Worm (Caenorhabditis elegans) whole organism, L3 larva: ENCODE data around the gene fbxb-95.

Source experiments
- ceh-16 ChIP-seq: sonication (generic microtip); optimal IDR thresholded peaks from 2 replicates; lab custom pipeline; 2017; ENCODE audit warnings: missing biosample characterization, missing genetic modification characterization
- ceh-82 ChIP-seq: fragments of 150-350 bp; optimal IDR thresholded peaks from 2 replicates; lab custom pipeline; 2014; ENCODE audit warnings: missing biosample characterization, missing genetic modification characterization
- ceh-9 ChIP-seq: sonication (generic microtip); optimal IDR thresholded peaks from 2 replicates; lab custom pipeline; 2018; ENCODE audit warnings: missing biosample characterization, missing genetic modification characterization
- egl-27 ChIP-seq: sonication (generic microtip); optimal IDR thresholded peaks from 4 replicates; lab custom pipeline; 2017; ENCODE audit warnings: missing biosample characterization, missing genetic modification reagents, missing genetic modification characterization
- egl-5 ChIP-seq: fragments of 150-350 bp; optimal IDR thresholded peaks from 2 replicates; lab custom pipeline; 2017; ENCODE audit warnings: missing biosample characterization, missing genetic modification reagents, missing genetic modification characterization, inconsistent platforms
- elt-1 ChIP-seq: fragments of 150-350 bp; optimal IDR thresholded peaks from 2 replicates; lab custom pipeline; 2014; ENCODE audit warnings: missing biosample characterization, missing genetic modification characterization
- elt-2 ChIP-seq: sonication (generic microtip); optimal IDR thresholded peaks from 2 replicates; lab custom pipeline; 2016; ENCODE audit warnings: missing genetic modification reagents, mild to moderate bottlenecking, missing genetic modification characterization, missing compliant biosample characterization
- elt-3 ChIP-seq, 3 experiments: fragments of 150-350 bp in 1 of 3; sonication (generic microtip) in 2 of 3; optimal IDR thresholded peaks; 2 replicates in 2 of 3; 4 replicates in 1 of 3; lab custom pipeline; 2014 to 2017; ENCODE audit warnings: missing biosample characterization in 3 of 3, missing genetic modification characterization in 3 of 3
- fos-1 ChIP-seq: fragments of 150-350 bp; optimal IDR thresholded peaks from 2 replicates; lab custom pipeline; 2014; ENCODE audit warnings: missing biosample characterization, missing genetic modification characterization
- hmg-11 ChIP-seq: sonication (generic microtip); optimal IDR thresholded peaks from 2 replicates; lab custom pipeline; 2016; ENCODE audit warnings: missing genetic modification characterization, missing compliant biosample characterization
- jun-1 ChIP-seq: fragments of 150-350 bp; optimal IDR thresholded peaks from 2 replicates; lab custom pipeline; 2014; ENCODE audit warnings: missing biosample characterization, missing genetic modification reagents, missing genetic modification characterization
- lin-39 ChIP-seq: fragments of 150-350 bp; optimal IDR thresholded peaks from 2 replicates; lab custom pipeline; 2018; ENCODE audit warnings: missing biosample characterization, missing genetic modification reagents, missing genetic modification characterization
- lsy-12 ChIP-seq: sonication (generic microtip); optimal IDR thresholded peaks from 2 replicates; lab custom pipeline; 2016; ENCODE audit warnings: mild to moderate bottlenecking, missing genetic modification characterization, missing compliant biosample characterization
- mdl-1 ChIP-seq: fragments of 150-350 bp; optimal IDR thresholded peaks from 2 replicates; lab custom pipeline; 2014; ENCODE audit warnings: missing biosample characterization, missing genetic modification characterization
- mml-1 ChIP-seq: fragments of 150-350 bp; sonication (generic microtip); optimal IDR thresholded peaks from 3 replicates; lab custom pipeline; 2014; ENCODE audit warnings: missing biosample characterization, missing genetic modification characterization
- nfya-1 ChIP-seq: sonication (generic microtip); optimal IDR thresholded peaks from 2 replicates; lab custom pipeline; 2017; ENCODE audit warnings: missing genetic modification characterization, mild to moderate bottlenecking, missing compliant biosample characterization, antibody characterized with exemption, moderate library complexity; ENCODE audit not compliant: insufficient read depth
- nhr-11 ChIP-seq: fragments of 150-350 bp; optimal IDR thresholded peaks from 2 replicates; lab custom pipeline; 2014; ENCODE audit warnings: missing biosample characterization, missing genetic modification characterization
- nhr-23 ChIP-seq: fragments of 150-350 bp; optimal IDR thresholded peaks from 2 replicates; lab custom pipeline; 2014; ENCODE audit warnings: missing biosample characterization, missing genetic modification reagents, missing genetic modification characterization
- nhr-237 ChIP-seq: fragments of 150-350 bp; optimal IDR thresholded peaks from 2 replicates; lab custom pipeline; 2014; ENCODE audit warnings: missing biosample characterization, missing genetic modification characterization
- nhr-43 ChIP-seq: sonication (generic microtip); optimal IDR thresholded peaks from 2 replicates; lab custom pipeline; 2016; ENCODE audit warnings: mild to moderate bottlenecking, missing genetic modification characterization, missing compliant biosample characterization; ENCODE audit not compliant: poor library complexity, severe bottlenecking
- nhr-67 ChIP-seq: fragments of 150-350 bp; optimal IDR thresholded peaks from 2 replicates; lab custom pipeline; 2014; ENCODE audit warnings: missing biosample characterization, missing genetic modification characterization
- pha-4 ChIP-seq: fragments of 150-350 bp; optimal IDR thresholded peaks from 2 replicates; lab custom pipeline; 2014; ENCODE audit warnings: missing biosample characterization, missing genetic modification reagents, missing genetic modification characterization
- pqm-1 ChIP-seq: fragments of 150-350 bp; optimal IDR thresholded peaks from 2 replicates; lab custom pipeline; 2017; ENCODE audit warnings: missing biosample characterization, missing genetic modification characterization, inconsistent platforms
- skn-1 ChIP-seq: fragments of 150-350 bp; optimal IDR thresholded peaks from 2 replicates; lab custom pipeline; 2014; ENCODE audit warnings: missing biosample characterization, missing genetic modification characterization
- snpc-4 ChIP-seq: fragments of 150-350 bp; optimal IDR thresholded peaks from 2 replicates; lab custom pipeline; 2014; ENCODE audit warnings: missing biosample characterization, missing genetic modification characterization
- tbx-2 ChIP-seq: sonication (generic microtip); optimal IDR thresholded peaks from 2 replicates; lab custom pipeline; 2016; ENCODE audit warnings: mild to moderate bottlenecking, missing genetic modification characterization, missing compliant biosample characterization
- zag-1 ChIP-seq: fragments of 150-350 bp; optimal IDR thresholded peaks from 2 replicates; lab custom pipeline; 2014; ENCODE audit warnings: missing biosample characterization, missing genetic modification characterization
- ztf-11 ChIP-seq: fragments of 150-350 bp; optimal IDR thresholded peaks from 2 replicates; lab custom pipeline; 2014; ENCODE audit warnings: missing biosample characterization, missing genetic modification characterization
- ztf-4 ChIP-seq: fragments of 150-350 bp; optimal IDR thresholded peaks from 2 replicates; lab custom pipeline; 2014; ENCODE audit warnings: missing biosample characterization, missing genetic modification characterization

The fbxb-95 gene

ce11 chrII:1830182-1830682, 24.0 kb upstream of the fbxb-95 start, which contains the start of gene math-40:
math-40 (plus strand) TSS chrII:1830632.
- no peak for TF ChIP-seq elt-3 (tag; optimal IDR thresholded peaks at IDR 0.05; lab: Kevin White, UChicago)
- TF ChIP-seq nhr-11 (tag; lab: Kevin White, UChicago) = no peak
- peak; percentile 62 for TF ChIP-seq elt-2 (tag; lab: Kevin White, UChicago)
- TF ChIP-seq ceh-9 (tag; lab: Kevin White, UChicago) = no peak
- TF ChIP-seq pqm-1 (tag; lab: Kevin White, UChicago) = peak; percentile 41
- no peak for TF ChIP-seq egl-5

- TF ChIP-seq zag-1 (no peak), hmg-11 (no peak), elt-2 (tag; lab: Kevin White, UChicago) (peak; percentile 51)
- TF ChIP-seq, all 47 proteins: peak for 1
These were observed 22.3 kb upstream of the fbxb-95 start, which contains the start of gene math-39 for ce11 chrII:1831883-1832388. math-39 (plus strand) TSS chrII:1832338.

ce11 chrII:1836204-1836603, 18.0 kb upstream of the fbxb-95 start, which contains the start of gene T08E11.1:
T08E11.1 (plus strand) TSS chrII:1836504.
- no peak for TF ChIP-seq lin-39 (tag; lab: Kevin White, UChicago)
- peak; percentile 8 for TF ChIP-seq elt-2 (tag; lab: Kevin White, UChicago)
- TF ChIP-seq, all 47 proteins: peak for 1

ce11 chrII:1842894-1843293, 11.3 kb upstream of the fbxb-95 start, which contains the start of the genes C52E2.5 and C52E2.4:
C52E2.5 (minus strand) TSS chrII:1842936.
C52E2.4 (plus strand) TSS chrII:1843145.
- no peak for TF ChIP-seq lin-39 (tag; lab: Kevin White, UChicago)
- TF ChIP-seq elt-2 (tag; lab: Kevin White, UChicago) = peak; percentile 94
- TF ChIP-seq jun-1 = peak; percentile 20
- TF ChIP-seq elt-3 (tag; optimal IDR thresholded peaks at IDR 0.05; lab: Kevin White, UChicago) = no peak
- no peak for TF ChIP-seq zag-1
- TF ChIP-seq ceh-16 (tag; lab: Kevin White, UChicago) = no peak
- TF ChIP-seq skn-1 (tag; lab: Kevin White, UChicago) = peak; percentile 17
- TF ChIP-seq pha-4 (tag; lab: Kevin White, UChicago) = peak; percentile 73

ce11 chrII:1844552-1844951, 9.6 kb upstream of the fbxb-95 start:
- no peak for TF ChIP-seq nhr-23 (tag; lab: Kevin White, UChicago)
- TF ChIP-seq nfya-1 (tag; lab: Kevin White, UChicago) = peak; percentile 22
- no peak for TF ChIP-seq pqm-1 (tag; lab: Kevin White, UChicago)
- no peak for TF ChIP-seq ztf-11 (tag; lab: Kevin White, UChicago)

ce11 chrII:1848109-1848508, 6.1 kb upstream of the fbxb-95 start, which contains the start of gene fbxb-97:
fbxb-97 (minus strand) TSS chrII:1848161.
- TF ChIP-seq lsy-12 = no peak
- no peak for TF ChIP-seq mdl-1 (tag; lab: Kevin White, UChicago)
- TF ChIP-seq egl-27 (tag; lab: Kevin White, UChicago) = no peak
- no peak for TF ChIP-seq snpc-4 (tag; lab: Kevin White, UChicago)
- no peak for TF ChIP-seq mml-1
- TF ChIP-seq elt-1 (tag; lab: Kevin White, UChicago) = no peak
- TF ChIP-seq ztf-4 (tag; lab: Kevin White, UChicago) = no peak
- no peak for TF ChIP-seq nhr-237 (tag; lab: Kevin White, UChicago)
- no peak for TF ChIP-seq lin-39 (tag; lab: Kevin White, UChicago)
- no peak for TF ChIP-seq elt-3 (tag; optimal IDR thresholded peaks at IDR 0.05; lab: Kevin White, UChicago)
- no peak for TF ChIP-seq nhr-67 (tag; lab: Kevin White, UChicago)
- TF ChIP-seq nhr-43 (tag; lab: Kevin White, UChicago) = no peak
- TF ChIP-seq nfya-1 (tag; lab: Kevin White, UChicago) = no peak
- TF ChIP-seq ceh-82 = no peak
- TF ChIP-seq nhr-11 (tag; lab: Kevin White, UChicago) = no peak
- no peak for TF ChIP-seq tbx-2 (tag; lab: Kevin White, UChicago)
- TF ChIP-seq fos-1 (tag; lab: Kevin White, UChicago) = no peak
